Fruit fly (Drosophila melanogaster) whole organism, embryonic: ENCODE results near the gene CG34408.

Source experiments
- Adf1 ChIP-seq: fragments of 200-800 bp; sonication (Bioruptor generic); IDR thresholded peaks from 2 replicates; pipeline ENCODE4 v1.3.6; 2022; ENCODE audit warnings: missing biosample characterization, missing genetic modification characterization
- Atf-2 ChIP-seq: fragments of 200-800 bp; sonication (Bioruptor generic); optimal IDR thresholded peaks from 2 replicates; lab custom pipeline; 2016; ENCODE audit warnings: missing biosample characterization, missing genetic modification characterization
- B-H2 ChIP-seq: fragments of 200-800 bp; sonication (Bioruptor generic); optimal IDR thresholded peaks from 2 replicates; lab custom pipeline; 2018; ENCODE audit warnings: missing biosample characterization, mild to moderate bottlenecking, missing genetic modification characterization
- Blimp-1 ChIP-seq: fragments of 200-800 bp; sonication (Bioruptor generic); optimal IDR thresholded peaks from 3 replicates; lab custom pipeline; 2018; ENCODE audit warnings: missing biosample characterization, missing genetic modification characterization, mild to moderate bottlenecking, moderate library complexity, missing genetic modification reagents
- CG10979 ChIP-seq: fragments of 200-800 bp; sonication (Bioruptor generic); optimal IDR thresholded peaks from 2 replicates; lab custom pipeline; 2018; ENCODE audit warnings: missing biosample characterization, mild to moderate bottlenecking, missing genetic modification characterization, moderate library complexity
- CG11504 ChIP-seq: fragments of 200-800 bp; sonication (Bioruptor generic); optimal IDR thresholded peaks from 3 replicates; lab custom pipeline; 2019; ENCODE audit warnings: missing biosample characterization, mild to moderate bottlenecking, missing genetic modification characterization, moderate library complexity
- CG12744 ChIP-seq: fragments of 200-800 bp; sonication (Bioruptor generic); optimal IDR thresholded peaks from 2 replicates; lab custom pipeline; 2016; ENCODE audit warnings: missing biosample characterization, missing genetic modification characterization
- CG15696 ChIP-seq: fragments of 200-800 bp; sonication (Bioruptor generic); optimal IDR thresholded peaks from 2 replicates; lab custom pipeline; 2019; ENCODE audit warnings: missing biosample characterization, mild to moderate bottlenecking, missing genetic modification characterization, moderate library complexity
- CG17912 ChIP-seq: fragments of 200-800 bp; sonication (Bioruptor generic); optimal IDR thresholded peaks from 2 replicates; lab custom pipeline; 2018; ENCODE audit warnings: missing biosample characterization, mild to moderate bottlenecking, missing genetic modification characterization
- CG18619 ChIP-seq: fragments of 200-800 bp; sonication (Bioruptor generic); optimal IDR thresholded peaks from 3 replicates; lab custom pipeline; 2017; ENCODE audit warnings: missing biosample characterization, mild to moderate bottlenecking, missing genetic modification characterization
- CG2120 ChIP-seq: fragments of 200-800 bp; sonication (Bioruptor generic); optimal IDR thresholded peaks from 3 replicates; lab custom pipeline; 2016; ENCODE audit warnings: missing biosample characterization, missing genetic modification characterization
- CG2678 ChIP-seq: fragments of 200-800 bp; sonication (Bioruptor generic); optimal IDR thresholded peaks from 3 replicates; lab custom pipeline; 2019; ENCODE audit warnings: missing biosample characterization, mild to moderate bottlenecking, missing genetic modification characterization, moderate library complexity
- CG31365 ChIP-seq: fragments of 200-800 bp; sonication (Bioruptor generic); optimal IDR thresholded peaks from 2 replicates; lab custom pipeline; 2018; ENCODE audit warnings: missing biosample characterization, mild to moderate bottlenecking, missing genetic modification characterization
- CG3163 ChIP-seq: fragments of 200-800 bp; sonication (Bioruptor generic); optimal IDR thresholded peaks from 3 replicates; lab custom pipeline; 2016; ENCODE audit warnings: missing biosample characterization, missing genetic modification characterization
- CG34376 ChIP-seq: fragments of 200-800 bp; sonication (Bioruptor generic); optimal IDR thresholded peaks from 2 replicates; lab custom pipeline; 2018; ENCODE audit warnings: missing biosample characterization, mild to moderate bottlenecking, missing genetic modification characterization
- CG43689 ChIP-seq: fragments of 200-800 bp; sonication (Bioruptor generic); IDR thresholded peaks from 2 replicates; pipeline ENCODE4 v1.3.6; 2022; ENCODE audit warnings: missing biosample characterization, missing genetic modification characterization
- CG7271 ChIP-seq: fragments of 200-800 bp; sonication (Bioruptor generic); optimal IDR thresholded peaks from 2 replicates; lab custom pipeline; 2018; ENCODE audit warnings: missing biosample characterization, mild to moderate bottlenecking, missing genetic modification characterization, moderate library complexity
- CG7372 ChIP-seq: fragments of 200-800 bp; sonication (Bioruptor generic); IDR thresholded peaks from 2 replicates; pipeline ENCODE4 v1.3.6; 2022; ENCODE audit warnings: missing biosample characterization, missing genetic modification characterization
- CG7839 ChIP-seq: fragments of 200-800 bp; sonication (Bioruptor generic); optimal IDR thresholded peaks from 3 replicates; lab custom pipeline; 2018; ENCODE audit warnings: missing biosample characterization, mild to moderate bottlenecking, missing genetic modification characterization, moderate library complexity
- CG9437 ChIP-seq: fragments of 200-800 bp; sonication (Bioruptor generic); optimal IDR thresholded peaks from 2 replicates; lab custom pipeline; 2018; ENCODE audit warnings: missing biosample characterization, mild to moderate bottlenecking, missing genetic modification characterization
- CTCF ChIP-seq: fragments of 200-800 bp; sonication (Bioruptor generic); optimal IDR thresholded peaks from 2 replicates; lab custom pipeline; 2017; ENCODE audit warnings: missing biosample characterization, mild to moderate bottlenecking, missing genetic modification characterization, moderate library complexity
- D19A ChIP-seq: fragments of 200-800 bp; optimal IDR thresholded peaks from 3 replicates; lab custom pipeline; 2019; ENCODE audit warnings: missing biosample characterization, mild to moderate bottlenecking, missing genetic modification characterization, moderate library complexity
- Doc2 ChIP-seq: fragments of 200-800 bp; sonication (Bioruptor generic); IDR thresholded peaks from 2 replicates; pipeline ENCODE4 v1.3.6; 2022; ENCODE audit warnings: missing biosample characterization, missing genetic modification characterization
- E2f2 ChIP-seq: fragments of 200-800 bp; sonication (Bioruptor generic); IDR thresholded peaks from 2 replicates; pipeline ENCODE4 v1.3.6; 2022; ENCODE audit warnings: missing biosample characterization, missing genetic modification characterization
- Fer1 ChIP-seq: fragments of 200-800 bp; sonication (Bioruptor generic); optimal IDR thresholded peaks from 2 replicates; lab custom pipeline; 2017; ENCODE audit warnings: missing biosample characterization, mild to moderate bottlenecking, missing genetic modification characterization
- Gug ChIP-seq: fragments of 200-800 bp; sonication (Bioruptor generic); IDR thresholded peaks from 4 replicates; pipeline ENCODE4 v1.3.6; 2022; ENCODE audit warnings: missing biosample characterization, missing genetic modification characterization
- Hr51 ChIP-seq, 2 experiments: fragments of 200-800 bp; sonication (Bioruptor generic); optimal IDR thresholded peaks; 2 replicates in 1 of 2; 3 replicates in 1 of 2; lab custom pipeline; 2016 to 2018; ENCODE audit warnings: missing biosample characterization in 2 of 2, missing genetic modification characterization in 2 of 2, mild to moderate bottlenecking in 1 of 2, moderate library complexity in 1 of 2
- Lim3 ChIP-seq: fragments of 200-800 bp; sonication (Bioruptor generic); IDR thresholded peaks from 2 replicates; pipeline ENCODE4 v1.3.6; 2022; ENCODE audit warnings: missing biosample characterization, missing genetic modification characterization
- Med ChIP-seq: fragments of 200-800 bp; sonication (Bioruptor generic); peaks from one replicate; lab custom pipeline; 2016; ENCODE audit warnings: missing biosample characterization, missing genetic modification characterization, mild to moderate bottlenecking, inconsistent platforms, moderate library complexity
- Pdp1 ChIP-seq, 2 experiments: fragments of 200-800 bp; sonication (Bioruptor generic); optimal IDR thresholded peaks; 3 replicates each; lab custom pipeline; 2016; ENCODE audit warnings: missing biosample characterization in 2 of 2, missing genetic modification characterization in 2 of 2, mild to moderate bottlenecking in 1 of 2, moderate library complexity in 1 of 2
- Rfx ChIP-seq: fragments of 200-800 bp; sonication (Bioruptor generic); IDR thresholded peaks from 2 replicates; pipeline ENCODE4 v1.3.6; 2022; ENCODE audit warnings: missing biosample characterization, missing genetic modification characterization
- Sox102F ChIP-seq: fragments of 200-800 bp; sonication (Bioruptor generic); optimal IDR thresholded peaks from 2 replicates; lab custom pipeline; 2018; ENCODE audit warnings: missing biosample characterization, mild to moderate bottlenecking, missing genetic modification characterization, moderate library complexity
- Vsx1 ChIP-seq: fragments of 200-800 bp; sonication (Bioruptor generic); optimal IDR thresholded peaks from 2 replicates; lab custom pipeline; 2017; ENCODE audit warnings: missing biosample characterization, mild to moderate bottlenecking, missing genetic modification characterization, missing genetic modification reagents
- Xrp1 ChIP-seq: fragments of 200-800 bp; sonication (Bioruptor generic); IDR thresholded peaks from 2 replicates; pipeline ENCODE4 v1.3.6; 2022; ENCODE audit warnings: missing biosample characterization, missing genetic modification characterization
- al ChIP-seq: fragments of 200-800 bp; sonication (Bioruptor generic); IDR thresholded peaks from 2 replicates; pipeline ENCODE4 v1.3.6; 2022; ENCODE audit warnings: missing biosample characterization, missing genetic modification characterization
- chn ChIP-seq: fragments of 200-800 bp; sonication (Bioruptor generic); optimal IDR thresholded peaks from 2 replicates; lab custom pipeline; 2016; ENCODE audit warnings: missing biosample characterization, missing genetic modification characterization
- dmrt99B ChIP-seq: fragments of 200-800 bp; sonication (Bioruptor generic); optimal IDR thresholded peaks from 2 replicates; lab custom pipeline; 2018; ENCODE audit warnings: missing biosample characterization, mild to moderate bottlenecking, missing genetic modification characterization, moderate library complexity
- fd102C ChIP-seq: fragments of 200-800 bp; sonication (Bioruptor generic); optimal IDR thresholded peaks from 2 replicates; lab custom pipeline; 2018; ENCODE audit warnings: missing biosample characterization, mild to moderate bottlenecking, missing genetic modification characterization, moderate library complexity
- gem ChIP-seq: fragments of 200-800 bp; sonication (Bioruptor generic); optimal IDR thresholded peaks from 2 replicates; lab custom pipeline; 2019; ENCODE audit warnings: missing biosample characterization, mild to moderate bottlenecking, missing genetic modification characterization, moderate library complexity
- hkb ChIP-seq, 2 experiments: fragments of 200-800 bp in 1 of 2; fragments of >200 bp in 1 of 2; sonication (Bioruptor generic) in 1 of 2; IDR thresholded peaks in 1 of 2; optimal IDR thresholded peaks in 1 of 2; 2 replicates each; pipeline versions ENCODE4 v1.3.6 to Lab custom; 2017 to 2022; ENCODE audit warnings: missing biosample characterization in 1 of 2, missing genetic modification characterization in 1 of 2
- lab ChIP-seq: fragments of 200-800 bp; sonication (Bioruptor generic); optimal IDR thresholded peaks from 3 replicates; lab custom pipeline; 2017; ENCODE audit warnings: missing biosample characterization, missing genetic modification characterization, mild to moderate bottlenecking, moderate library complexity, missing genetic modification reagents
- pan ChIP-seq, 4 experiments: fragments of >200 bp in 3 of 4; fragments of 200-800 bp in 1 of 4; sonication (Bioruptor generic) in 1 of 4; optimal IDR thresholded peaks in 3 of 4; IDR thresholded peaks in 1 of 4; 2 replicates each; pipeline versions ENCODE4 v1.3.6 to Lab custom; 2017 to 2022; ENCODE audit warnings: missing biosample characterization in 2 of 4, missing genetic modification characterization in 2 of 4, mixed read lengths in 1 of 4
- row ChIP-seq: fragments of 200-800 bp; sonication (Bioruptor generic); IDR thresholded peaks from 3 replicates; pipeline ENCODE4 v1.3.6; 2022; ENCODE audit warnings: missing biosample characterization, missing genetic modification characterization
- sens ChIP-seq: fragments of 200-800 bp; sonication (Bioruptor generic); peaks from one replicate; lab custom pipeline; 2016; ENCODE audit warnings: missing biosample characterization, missing genetic modification characterization
- sens-2 ChIP-seq: fragments of 200-800 bp; sonication (Bioruptor generic); IDR thresholded peaks from 2 replicates; pipeline ENCODE4 v1.3.6; 2022; ENCODE audit warnings: missing biosample characterization, missing genetic modification characterization
- sna ChIP-seq: fragments of 200-800 bp; sonication (Bioruptor generic); IDR thresholded peaks from 2 replicates; pipeline ENCODE4 v1.3.6; 2022; ENCODE audit warnings: missing biosample characterization, missing genetic modification characterization; ENCODE audit not compliant: partially characterized antibody
- zen ChIP-seq: fragments of 200-800 bp; sonication (Bioruptor generic); optimal IDR thresholded peaks from 3 replicates; lab custom pipeline; 2018; ENCODE audit warnings: missing biosample characterization, mild to moderate bottlenecking, missing genetic modification characterization, moderate library complexity

CG34408 gene

DNA sequence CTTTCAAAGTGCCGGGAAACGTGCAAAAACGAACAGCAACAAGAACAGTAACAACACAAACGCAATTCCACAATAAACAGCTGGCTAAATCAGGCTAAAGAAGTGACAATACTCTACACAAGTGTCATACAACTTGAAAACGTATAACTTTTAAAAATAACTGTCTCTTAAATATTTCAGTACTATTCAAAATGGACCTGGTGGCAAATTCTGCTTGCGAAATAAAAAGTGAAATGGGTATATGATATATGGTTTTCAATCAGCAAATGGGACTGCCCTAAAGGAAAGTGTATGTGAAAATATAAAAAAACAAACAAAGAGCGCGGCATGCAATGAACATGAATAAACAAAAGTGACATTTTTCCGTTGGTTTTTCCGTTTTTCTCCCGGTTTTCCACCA lies 22.0 kb downstream of the CG34408 start:
- TF ChIP-seq D19A (tag; lab: Kevin White, UChicago) (peak; percentile 52), Hr51 (GFP tag; optimal IDR thresholded peaks at IDR 0.05; lab: Kevin White, UChicago) (peak in 1 of 2 experiments; percentile 18), sens (peak; percentile 58), CG2678 (tag; lab: Kevin White, UChicago) (peak; percentile 6), CG7839 (tag; lab: Kevin White, UChicago) (peak; percentile 4), dmrt99B (tag; lab: Kevin White, UChicago) (peak; percentile 45), chn (GFP tag; lab: Kevin White, UChicago) (no peak), lab (GFP tag; lab: Kevin White, UChicago) (peak; percentile 14), hkb (optimal IDR thresholded peaks at IDR 0.05; lab: Kevin White, UChicago) (no peak), hkb (GFP tag; IDR thresholded peaks at IDR 0.05; lab: Robert Waterston, UW) (0 out of 2 replicates have a peak, but pooled peaks have one; percentile 9), CG15696 (no peak), Vsx1 (GFP tag; lab: Kevin White, UChicago) (no peak), Lim3 (GFP tag; lab: Robert Waterston, UW) (no peak), pan (optimal IDR thresholded peaks at IDR 0.05; lab: Kevin White, UChicago) (no peak), pan (GFP tag; optimal IDR thresholded peaks at IDR 0.05 in 1 of 2, IDR thresholded peaks at IDR 0.05 in 1 of 2) (peak in 1 of 2 experiments; percentile 22), Med (peak; percentile 36), Rfx (0 out of 2 replicates have a peak, but pooled peaks have one; percentile 5), CG2120 (GFP tag; lab: Kevin White, UChicago) (peak; percentile 23), gem (tag; lab: Kevin White, UChicago) (peak; percentile 36), CG11504 (tag; lab: Kevin White, UChicago) (peak; percentile 38), row (GFP tag; lab: Robert Waterston, UW) (peak; percentile 40; the same call in 1 of the 3 replicates), Sox102F (GFP tag; lab: Kevin White, UChicago) (peak; percentile 18), CG3163 (GFP tag; lab: Kevin White, UChicago) (no peak)

DNA sequence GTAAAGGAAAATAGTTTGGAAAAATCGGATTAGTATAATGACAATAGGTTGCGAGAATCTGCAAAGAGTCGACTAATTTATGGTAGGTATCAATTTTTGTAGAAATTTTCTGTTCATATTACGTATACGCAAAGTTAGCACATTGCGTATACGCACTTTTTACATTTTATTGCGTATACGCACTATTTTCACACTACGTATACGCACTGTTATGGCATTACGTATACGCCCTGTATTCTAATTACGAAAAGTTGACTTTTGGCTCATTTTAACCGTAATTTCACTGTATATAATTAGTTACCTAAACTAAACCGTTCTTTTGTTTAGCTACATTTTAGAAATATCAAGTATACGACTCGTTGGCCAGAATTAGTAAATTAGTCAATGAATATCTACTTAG lies 23.0 kb downstream of the CG34408 start:
- TF ChIP-seq fd102C (GFP tag; lab: Kevin White, UChicago) (peak; percentile 56), CG7372 (GFP tag; lab: Robert Waterston, UW) (peak; percentile 93), Pdp1 (GFP tag; optimal IDR thresholded peaks at IDR 0.05; lab: Kevin White, UChicago) (peak in 1 of 2 experiments; percentile 19), CG12744 (GFP tag; lab: Kevin White, UChicago) (peak; percentile 56), zen (tag; lab: Kevin White, UChicago) (peak; percentile 16), CG7839 (tag; lab: Kevin White, UChicago) (no peak), CG9437 (peak; percentile 60), CG7271 (tag; lab: Kevin White, UChicago) (peak; percentile 38), Fer1 (GFP tag; lab: Kevin White, UChicago) (no peak), B-H2 (no peak), Xrp1 (0 out of 2 replicates have a peak, but pooled peaks have one; percentile 11), Med (no peak), CG10979 (peak; percentile 54)

DNA sequence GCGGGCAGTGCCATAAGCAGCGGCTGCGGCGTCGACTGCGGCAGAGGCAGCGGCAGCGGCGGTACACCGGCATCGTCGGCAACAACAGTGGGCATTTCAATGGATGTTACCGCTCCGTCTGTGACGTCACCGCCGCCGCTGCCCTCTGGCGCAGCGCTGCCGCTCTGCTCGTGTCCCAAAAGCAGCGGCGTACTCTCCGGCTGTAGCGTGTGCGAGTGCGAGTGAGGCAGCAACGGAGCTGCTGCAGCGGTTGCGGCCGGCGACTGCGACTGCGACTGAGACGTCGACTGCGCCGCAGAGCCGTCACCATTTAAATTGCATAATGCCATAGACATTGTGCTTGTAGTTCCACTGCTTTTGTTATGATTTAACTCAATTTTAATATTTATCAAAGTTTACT lies 23.6 kb downstream of the CG34408 start:
- TF ChIP-seq E2f2 (no peak), Atf-2 (GFP tag; lab: Kevin White, UChicago) (no peak), CG34376 (GFP tag; lab: Kevin White, UChicago) (no peak), CTCF (no peak), Med (peak; percentile 39), CG18619 (GFP tag; lab: Kevin White, UChicago) (no peak), D19A (tag; lab: Kevin White, UChicago) (no peak), Blimp-1 (GFP tag; lab: Kevin White, UChicago) (no peak), Pdp1 (GFP tag; optimal IDR thresholded peaks at IDR 0.05; lab: Kevin White, UChicago) (peak in 1 of 2 experiments; percentile 73), sens-2 (GFP tag; lab: Robert Waterston, UW) (no peak), CG31365 (tag; lab: Kevin White, UChicago) (no peak), Doc2 (GFP tag; lab: Robert Waterston, UW) (no peak), Adf1 (peak; percentile 97), CG17912 (GFP tag; lab: Kevin White, UChicago) (no peak), Gug (no peak), al (GFP tag; lab: Robert Waterston, UW) (no peak), CG43689 (no peak), sna (peak; percentile 38)
